Fruit fly (Drosophila melanogaster) S2 (cell line): ENCODE measurements around the gene CG34428.

Experiments
- CG8478 ChIP-seq: fragments of >200 bp; optimal IDR thresholded peaks from 2 replicates; lab custom pipeline; 2018
- CTCF ChIP-seq, 2 experiments: fragments of >200 bp; optimal IDR thresholded peaks; 2 replicates each; lab custom pipeline; 2018

DNA sequence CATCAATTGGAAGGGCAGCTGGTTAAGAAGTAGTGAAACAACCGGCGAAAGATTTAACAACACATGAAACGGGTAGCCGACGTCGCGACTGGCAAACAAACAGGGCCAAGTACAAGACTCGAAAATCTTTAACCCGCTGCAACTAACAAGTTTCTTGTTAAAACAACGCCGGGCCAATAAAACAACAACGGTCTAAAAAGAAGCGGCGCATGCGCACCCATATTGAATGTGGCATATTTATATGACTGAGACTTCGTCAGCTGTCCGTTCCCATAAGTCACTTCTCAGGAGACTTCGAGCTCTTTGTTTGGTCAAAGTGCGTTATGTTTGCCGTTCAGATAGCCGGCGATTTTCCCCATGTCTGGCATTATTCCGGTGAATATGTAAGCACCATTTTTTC lies 49.9 kb downstream of the CG34428 start:
- TF ChIP-seq CG8478 (lab: Kevin White, UChicago), result no peak
- no peak for TF ChIP-seq CTCF (optimal IDR thresholded peaks at IDR 0.05; lab: Kevin White, UChicago)
